Fruit fly (Drosophila melanogaster) whole organism, wandering third instar larva: ENCODE measurements around the gene CG9389.

Source experiments
- Abd-B ChIP-seq: fragments of >200 bp; optimal IDR thresholded peaks from 2 replicates; lab custom pipeline; 2017; ENCODE audit warnings: missing biosample characterization, missing genetic modification characterization
- CG9705 ChIP-seq: fragments of 200-800 bp; sonication (Bioruptor generic); optimal IDR thresholded peaks from 2 replicates; lab custom pipeline; 2018; ENCODE audit warnings: missing biosample characterization, mild to moderate bottlenecking, missing genetic modification characterization
- Dfd ChIP-seq: fragments of >200 bp; optimal IDR thresholded peaks from 2 replicates; lab custom pipeline; 2017; ENCODE audit warnings: missing biosample characterization, missing genetic modification characterization
- Dif ChIP-seq: fragments of 200-275, 200-300 bp; sonication (Bioruptor generic); optimal IDR thresholded peaks from 2 replicates; lab custom pipeline; 2018; ENCODE audit warnings: missing biosample characterization, missing genetic modification characterization; ENCODE audit not compliant: partially characterized antibody
- HLH106 ChIP-seq: fragments of 200-800 bp; optimal IDR thresholded peaks from 3 replicates; lab custom pipeline; 2019; ENCODE audit warnings: missing biosample characterization, mild to moderate bottlenecking, missing genetic modification characterization, moderate library complexity
- Hr78 ChIP-seq: fragments of >200 bp; optimal IDR thresholded peaks from 2 replicates; lab custom pipeline; 2017; ENCODE audit warnings: missing biosample characterization, missing genetic modification characterization
- Hr83 ChIP-seq: fragments of 200-300 bp; sonication (Bioruptor generic); optimal IDR thresholded peaks from 2 replicates; lab custom pipeline; 2016; ENCODE audit warnings: missing biosample characterization, mild to moderate bottlenecking, missing genetic modification characterization, moderate library complexity; ENCODE audit not compliant: poor library complexity, severe bottlenecking
- Jra ChIP-seq: sonication (Bioruptor generic); optimal IDR thresholded peaks from 2 replicates; lab custom pipeline; 2016; ENCODE audit warnings: missing biosample characterization, missing genetic modification characterization
- Mio ChIP-seq: sonication (Bioruptor generic); optimal IDR thresholded peaks from 2 replicates; lab custom pipeline; 2016; ENCODE audit warnings: missing biosample characterization, missing genetic modification characterization
- Myc ChIP-seq: fragments of >200 bp; optimal IDR thresholded peaks from 2 replicates; lab custom pipeline; 2017
- N ChIP-seq: fragments of >200 bp; optimal IDR thresholded peaks from 2 replicates; lab custom pipeline; 2018; ENCODE audit warnings: missing biosample characterization, missing external identifiers, missing genetic modification characterization
- Rel ChIP-seq, 2 experiments: fragments of 200-800 bp; sonication (Bioruptor generic) in 1 of 2; optimal IDR thresholded peaks; 2 replicates in 1 of 2; 3 replicates in 1 of 2; lab custom pipeline; 2016 to 2019; ENCODE audit warnings: mild to moderate bottlenecking in 2 of 2, missing biosample characterization in 2 of 2, missing genetic modification characterization in 2 of 2, moderate library complexity in 1 of 2
- Sp1 ChIP-seq: fragments of 200-800 bp; sonication (Bioruptor generic); optimal IDR thresholded peaks from 3 replicates; lab custom pipeline; 2019; ENCODE audit warnings: missing biosample characterization, mild to moderate bottlenecking, missing genetic modification characterization, moderate library complexity
- br ChIP-seq: fragments of 200-800 bp; sonication (Bioruptor generic); optimal IDR thresholded peaks from 2 replicates; lab custom pipeline; 2016; ENCODE audit warnings: missing biosample characterization, missing genetic modification characterization
- brk ChIP-seq: fragments of 200-800 bp; sonication (Bioruptor generic); optimal IDR thresholded peaks from 2 replicates; lab custom pipeline; 2016; ENCODE audit warnings: missing biosample characterization, mild to moderate bottlenecking, missing genetic modification characterization
- dl ChIP-seq, 2 experiments: fragments of 175-275, 200-275 bp in 1 of 2; fragments of 200-275 bp in 1 of 2; sonication (Bioruptor generic); optimal IDR thresholded peaks; lab custom pipeline; 2018; ENCODE audit warnings: mild to moderate bottlenecking in 2 of 2, missing biosample characterization in 2 of 2, missing genetic modification characterization in 2 of 2, moderate library complexity in 2 of 2; ENCODE audit not compliant: partially characterized antibody in 2 of 2, insufficient read depth in 1 of 2
- dsf ChIP-seq: sonication (Bioruptor generic); optimal IDR thresholded peaks from 2 replicates; lab custom pipeline; 2016; ENCODE audit warnings: missing biosample characterization, missing genetic modification characterization, borderline replicate concordance
- ey ChIP-seq: fragments of 200-800 bp; sonication (Bioruptor generic); optimal IDR thresholded peaks from 2 replicates; lab custom pipeline; 2016; ENCODE audit warnings: missing biosample characterization, missing genetic modification characterization
- h ChIP-seq: fragments of 200-800 bp; sonication (Bioruptor generic); optimal IDR thresholded peaks from 3 replicates; lab custom pipeline; 2016; ENCODE audit warnings: missing biosample characterization, mild to moderate bottlenecking, missing genetic modification characterization
- jim ChIP-seq: fragments of 175-275, 200-325 bp; sonication (Bioruptor generic); optimal IDR thresholded peaks from 2 replicates; lab custom pipeline; 2016; ENCODE audit warnings: missing biosample characterization, mild to moderate bottlenecking, missing genetic modification characterization
- lola ChIP-seq: fragments of >200 bp; optimal IDR thresholded peaks from 2 replicates; lab custom pipeline; 2017; ENCODE audit warnings: missing biosample characterization, missing genetic modification characterization
- pan ChIP-seq: fragments of >200 bp; optimal IDR thresholded peaks from 2 replicates; lab custom pipeline; 2017
- psq ChIP-seq: fragments of 200-800 bp; sonication (Bioruptor generic); optimal IDR thresholded peaks from 3 replicates; lab custom pipeline; 2017; ENCODE audit warnings: missing biosample characterization, mild to moderate bottlenecking, missing genetic modification characterization, moderate library complexity
- sage ChIP-seq: fragments of 200-800 bp; sonication (Bioruptor generic); optimal IDR thresholded peaks from 2 replicates; lab custom pipeline; 2016; ENCODE audit warnings: missing biosample characterization, mild to moderate bottlenecking, missing genetic modification characterization
- sv ChIP-seq: fragments of 200-800 bp; sonication (Bioruptor generic); optimal IDR thresholded peaks from 3 replicates; lab custom pipeline; 2016; ENCODE audit warnings: missing biosample characterization, missing genetic modification characterization
- tai ChIP-seq: sonication (Bioruptor generic); optimal IDR thresholded peaks from 2 replicates; lab custom pipeline; 2016; ENCODE audit warnings: missing biosample characterization, missing genetic modification characterization
- woc ChIP-seq: sonication (Bioruptor generic); optimal IDR thresholded peaks from 2 replicates; lab custom pipeline; 2016; ENCODE audit warnings: missing biosample characterization, mild to moderate bottlenecking, missing genetic modification characterization

Gene CG9389

dm6 chr3L:21275921-21276295, 5.5 kb upstream of the CG9389 start:
- TF ChIP-seq Mio (GFP tag; lab: Kevin White, UChicago) (no peak), h (GFP tag; lab: Kevin White, UChicago) (peak; percentile 53)

- no peak for TF ChIP-seq br (GFP tag; lab: Kevin White, UChicago)
- no peak for TF ChIP-seq ey (GFP tag; lab: Kevin White, UChicago)
- TF ChIP-seq HLH106, result no peak
These were observed 3.1 kb upstream of the CG9389 start for dm6 chr3L:21273504-21273903.

dm6 chr3L:21267862-21268385, 2.5 kb downstream of the CG9389 start, which contains the start of gene CG9391:
CG9391 (minus strand) TSS chr3L:21268335.
- TF ChIP-seq woc (GFP tag; lab: Kevin White, UChicago) (no peak), Hr83 (no peak), Abd-B (GFP tag; lab: Kevin White, UChicago) (no peak), Rel (GFP tag; optimal IDR thresholded peaks at IDR 0.05; lab: Kevin White, UChicago) (no peak), Rel (tag; optimal IDR thresholded peaks at IDR 0.05; lab: Kevin White, UChicago) (no peak)

dm6 chr3L:21266101-21266656, 4.2 kb downstream of the CG9389 start:
- TF ChIP-seq sv (GFP tag; lab: Kevin White, UChicago) (no peak), Myc (lab: Kevin White, UChicago) (no peak), pan (lab: Kevin White, UChicago) (no peak), HLH106 (no peak), Hr78 (GFP tag; lab: Kevin White, UChicago) (no peak), jim (GFP tag; lab: Kevin White, UChicago) (no peak), psq (GFP tag; lab: Kevin White, UChicago) (no peak), Abd-B (GFP tag; lab: Kevin White, UChicago) (no peak), CG9705 (GFP tag; lab: Kevin White, UChicago) (no peak), tai (GFP tag; lab: Kevin White, UChicago) (no peak), sage (GFP tag; lab: Kevin White, UChicago) (no peak), N (GFP tag; lab: Kevin White, UChicago) (no peak), lola (no peak), dsf (GFP tag; lab: Kevin White, UChicago) (no peak), dl (GFP tag; optimal IDR thresholded peaks at IDR 0.05; lab: Kevin White, UChicago; ENCODE audit: insufficient read depth in 1 of 2, partially characterized antibody in 2 of 2) (no peak)

dm6 chr3L:21262426-21262825, 8.0 kb downstream of the CG9389 start:
- TF ChIP-seq Sp1 (GFP tag; lab: Kevin White, UChicago), result no peak
- TF ChIP-seq dsf (GFP tag; lab: Kevin White, UChicago), result no peak
- no peak for TF ChIP-seq jim (GFP tag; lab: Kevin White, UChicago)
- peak; percentile 56 for TF ChIP-seq Myc (lab: Kevin White, UChicago)

- TF ChIP-seq Jra (GFP tag; lab: Kevin White, UChicago), result no peak
- TF ChIP-seq Rel (GFP tag; optimal IDR thresholded peaks at IDR 0.05; lab: Kevin White, UChicago), result no peak
- TF ChIP-seq Rel (tag; optimal IDR thresholded peaks at IDR 0.05; lab: Kevin White, UChicago), result peak; percentile 8
- TF ChIP-seq N (GFP tag; lab: Kevin White, UChicago), result no peak
- no peak for TF ChIP-seq brk (GFP tag; lab: Kevin White, UChicago)
- TF ChIP-seq Dfd (GFP tag; lab: Kevin White, UChicago), result no peak
These were observed 8.8 kb downstream of the CG9389 start for dm6 chr3L:21261403-21262164.

- TF ChIP-seq Dif (GFP tag; lab: Kevin White, UChicago), result no peak
- TF ChIP-seq, all 38 proteins: peak for 0
These were observed 11.1 kb downstream of the CG9389 start for dm6 chr3L:21259257-21259656.
